Worm (Caenorhabditis elegans) whole organism, mixed stage, embryonic: ENCODE results near the gene epc-1.

Experiments
- M03D4.4 ChIP-seq: sonication (generic microtip); optimal IDR thresholded peaks from 2 replicates; lab custom pipeline; 2017; ENCODE audit warnings: mild to moderate bottlenecking, missing genetic modification characterization, missing compliant biosample characterization
- bed-3 ChIP-seq: fragments of 200-800 bp; sonication (Bioruptor generic); optimal IDR thresholded peaks from 3 replicates; lab custom pipeline; 2018; ENCODE audit warnings: mild to moderate bottlenecking, missing genetic modification characterization, moderate library complexity, missing compliant biosample characterization
- blmp-1 ChIP-seq: fragments of 150-350 bp; optimal IDR thresholded peaks from 2 replicates; lab custom pipeline; 2014; ENCODE audit warnings: missing biosample characterization, missing genetic modification characterization
- ceh-39 ChIP-seq: fragments of 150-350 bp; optimal IDR thresholded peaks from 2 replicates; lab custom pipeline; 2014; ENCODE audit warnings: missing biosample characterization, missing genetic modification characterization
- ceh-43 ChIP-seq: fragments of 200-800 bp; sonication (Bioruptor generic); optimal IDR thresholded peaks from 2 replicates; lab custom pipeline; 2018; ENCODE audit warnings: mild to moderate bottlenecking, missing genetic modification characterization, moderate library complexity, missing compliant biosample characterization
- ceh-83 ChIP-seq: fragments of 200-800 bp; sonication (Bioruptor generic); optimal IDR thresholded peaks from 2 replicates; lab custom pipeline; 2018; ENCODE audit warnings: mild to moderate bottlenecking, missing genetic modification characterization, missing compliant biosample characterization
- ces-1 ChIP-seq: fragments of 150-350 bp; optimal IDR thresholded peaks from 2 replicates; lab custom pipeline; 2014; ENCODE audit warnings: missing biosample characterization, missing genetic modification reagents, missing genetic modification characterization
- cnd-1 ChIP-seq: fragments of 200-800 bp; sonication (Bioruptor generic); optimal IDR thresholded peaks from 2 replicates; lab custom pipeline; 2018; ENCODE audit warnings: mild to moderate bottlenecking, missing genetic modification characterization, missing compliant biosample characterization
- drap-1 ChIP-seq: fragments of 200-800 bp; sonication (Bioruptor generic); optimal IDR thresholded peaks from 3 replicates; lab custom pipeline; 2018; ENCODE audit warnings: mild to moderate bottlenecking, missing genetic modification characterization, missing compliant biosample characterization
- elt-1 ChIP-seq: sonication (generic microtip); optimal IDR thresholded peaks from 2 replicates; lab custom pipeline; 2017; ENCODE audit warnings: missing genetic modification characterization, mild to moderate bottlenecking, missing compliant biosample characterization, antibody characterized with exemption, moderate library complexity, borderline replicate concordance; ENCODE audit not compliant: insufficient read depth
- elt-3 ChIP-seq: fragments of 150-350 bp; optimal IDR thresholded peaks from 2 replicates; lab custom pipeline; 2014; ENCODE audit warnings: missing biosample characterization, missing genetic modification characterization
- flh-1 ChIP-seq: fragments of 200-800 bp; sonication (Bioruptor generic); optimal IDR thresholded peaks from 2 replicates; lab custom pipeline; 2018; ENCODE audit warnings: mild to moderate bottlenecking, missing genetic modification characterization, moderate library complexity, missing compliant biosample characterization
- ham-2 ChIP-seq: fragments of 200-800 bp; sonication (Bioruptor generic); optimal IDR thresholded peaks from 2 replicates; lab custom pipeline; 2018; ENCODE audit warnings: mild to moderate bottlenecking, missing genetic modification characterization, missing compliant biosample characterization
- hlh-1 ChIP-seq: fragments of 150-350 bp; optimal IDR thresholded peaks from 2 replicates; lab custom pipeline; 2014; ENCODE audit warnings: missing biosample characterization, missing genetic modification reagents, missing genetic modification characterization
- lin-13 ChIP-seq: fragments of 150-350 bp; optimal IDR thresholded peaks from 2 replicates; lab custom pipeline; 2014; ENCODE audit warnings: missing biosample characterization, missing genetic modification characterization
- lin-32 ChIP-seq: fragments of 200-800 bp; sonication (Bioruptor generic); optimal IDR thresholded peaks from 2 replicates; lab custom pipeline; 2018; ENCODE audit warnings: mild to moderate bottlenecking, missing genetic modification characterization, missing compliant biosample characterization
- lsy-2 ChIP-seq: fragments of 150-350 bp; optimal IDR thresholded peaks from 2 replicates; lab custom pipeline; 2014; ENCODE audit warnings: missing biosample characterization, missing genetic modification characterization
- mab-5 ChIP-seq: fragments of 150-350 bp; optimal IDR thresholded peaks from 2 replicates; lab custom pipeline; 2014; ENCODE audit warnings: missing biosample characterization, missing genetic modification characterization
- mep-1 ChIP-seq: fragments of 150-350 bp; optimal IDR thresholded peaks from 2 replicates; lab custom pipeline; 2017; ENCODE audit warnings: missing biosample characterization, missing genetic modification reagents, missing genetic modification characterization, inconsistent platforms
- mls-2 ChIP-seq: sonication (generic microtip); optimal IDR thresholded peaks from 2 replicates; lab custom pipeline; 2016; ENCODE audit warnings: mild to moderate bottlenecking, missing genetic modification characterization, moderate library complexity, missing compliant biosample characterization
- nhr-12 ChIP-seq: fragments of 150-350 bp; optimal IDR thresholded peaks from 2 replicates; lab custom pipeline; 2014; ENCODE audit warnings: missing biosample characterization, missing genetic modification characterization
- nhr-2 ChIP-seq: fragments of 150-350 bp; optimal IDR thresholded peaks from 2 replicates; lab custom pipeline; 2014; ENCODE audit warnings: missing biosample characterization, missing genetic modification characterization
- nhr-237 ChIP-seq: fragments of 150-350 bp; optimal IDR thresholded peaks from 2 replicates; lab custom pipeline; 2014; ENCODE audit warnings: missing biosample characterization, missing genetic modification characterization
- nhr-28 ChIP-seq: fragments of 150-350 bp; optimal IDR thresholded peaks from 2 replicates; lab custom pipeline; 2014; ENCODE audit warnings: missing biosample characterization, missing genetic modification characterization
- nhr-76 ChIP-seq: sonication (generic microtip); optimal IDR thresholded peaks from 2 replicates; lab custom pipeline; 2017; ENCODE audit warnings: missing biosample characterization, missing genetic modification characterization
- pha-4 ChIP-seq: fragments of 150-350 bp; optimal IDR thresholded peaks from 2 replicates; lab custom pipeline; 2018; ENCODE audit warnings: missing biosample characterization, missing genetic modification reagents, missing genetic modification characterization
- sem-2 ChIP-seq: fragments of 200-800 bp; sonication (Bioruptor generic); optimal IDR thresholded peaks from 2 replicates; lab custom pipeline; 2018; ENCODE audit warnings: mild to moderate bottlenecking, missing genetic modification characterization, missing compliant biosample characterization
- snpc-4 ChIP-seq: fragments of 150-350 bp; optimal IDR thresholded peaks from 2 replicates; lab custom pipeline; 2014; ENCODE audit warnings: missing biosample characterization, missing genetic modification characterization
- sptf-1 ChIP-seq: sonication (generic microtip); optimal IDR thresholded peaks from 2 replicates; lab custom pipeline; 2017; ENCODE audit warnings: mild to moderate bottlenecking, missing genetic modification characterization, moderate library complexity, missing compliant biosample characterization
- tbx-8 ChIP-seq: fragments of 200-800 bp; sonication (Bioruptor generic); optimal IDR thresholded peaks from 2 replicates; lab custom pipeline; 2018; ENCODE audit warnings: mild to moderate bottlenecking, missing genetic modification characterization, moderate library complexity, missing compliant biosample characterization
- unc-120 ChIP-seq: sonication (generic microtip); optimal IDR thresholded peaks from 2 replicates; lab custom pipeline; 2017; ENCODE audit warnings: missing genetic modification characterization, missing compliant biosample characterization; ENCODE audit not compliant: poor library complexity, severe bottlenecking
- unc-39 ChIP-seq: fragments of 150-350 bp; optimal IDR thresholded peaks from 2 replicates; lab custom pipeline; 2014; ENCODE audit warnings: missing biosample characterization, missing genetic modification characterization
- unc-62 ChIP-seq: fragments of 150-350 bp; optimal IDR thresholded peaks from 2 replicates; lab custom pipeline; 2014; ENCODE audit warnings: missing biosample characterization, missing genetic modification reagents, missing genetic modification characterization
- zip-8 ChIP-seq: fragments of 150-350 bp; optimal IDR thresholded peaks from 2 replicates; lab custom pipeline; 2014; ENCODE audit warnings: missing biosample characterization, missing genetic modification characterization
- ztf-11 ChIP-seq: fragments of 150-350 bp; optimal IDR thresholded peaks from 2 replicates; lab custom pipeline; 2014; ENCODE audit warnings: missing biosample characterization, missing genetic modification characterization

The epc-1 gene

DNA sequence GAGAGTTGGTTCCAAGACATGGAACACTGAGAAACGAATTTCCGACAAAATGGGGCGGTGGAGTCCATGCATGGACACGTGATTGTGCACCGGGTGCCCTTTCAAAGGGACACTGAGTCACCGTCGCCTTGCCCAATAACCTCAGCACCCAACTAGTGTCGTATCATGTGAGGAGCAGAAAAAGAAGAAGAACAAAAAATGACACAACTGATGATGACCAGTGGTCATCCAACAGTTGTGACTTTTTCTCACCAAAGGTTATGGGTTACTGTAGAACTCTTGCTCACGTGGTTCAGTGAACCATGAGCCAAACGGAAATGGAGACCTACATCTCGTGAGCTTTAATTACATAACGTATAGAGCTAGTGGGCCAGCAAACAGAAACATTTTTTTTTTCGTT lies 42.6 kb downstream of the epc-1 start:
- no peak for TF ChIP-seq elt-3 (tag; lab: Kevin White, UChicago)
- TF ChIP-seq ces-1 (GFP tag; lab: Kevin White, UChicago) = no peak
- no peak for TF ChIP-seq tbx-8 (GFP tag; lab: Kevin White, UChicago)
- no peak for TF ChIP-seq bed-3 (GFP tag; lab: Kevin White, UChicago)
- TF ChIP-seq sptf-1 (tag; lab: Kevin White, UChicago) = no peak
- no peak for TF ChIP-seq snpc-4 (tag; lab: Kevin White, UChicago)
- TF ChIP-seq pha-4 = no peak

- TF ChIP-seq lin-32 (no peak), elt-3 (tag; lab: Kevin White, UChicago) (no peak), ceh-43 (no peak), flh-1 (no peak), elt-1 (tag; lab: Kevin White, UChicago) (no peak), hlh-1 (tag; lab: Kevin White, UChicago) (no peak), nhr-28 (tag; lab: Kevin White, UChicago) (no peak), nhr-12 (no peak), nhr-237 (tag; lab: Kevin White, UChicago) (no peak), drap-1 (GFP tag; lab: Kevin White, UChicago) (no peak)
Measured at ce11 chrIII:12562769-12563168, 45.6 kb downstream of the epc-1 start.

- TF ChIP-seq zip-8 (tag; lab: Kevin White, UChicago) (no peak), nhr-237 (tag; lab: Kevin White, UChicago) (no peak), mls-2 (tag; lab: Kevin White, UChicago) (peak; percentile 15), bed-3 (GFP tag; lab: Kevin White, UChicago) (no peak), nhr-28 (tag; lab: Kevin White, UChicago) (no peak), elt-1 (tag; lab: Kevin White, UChicago) (no peak), tbx-8 (GFP tag; lab: Kevin White, UChicago) (no peak), M03D4.4 (tag; lab: Kevin White, UChicago) (no peak), nhr-76 (no peak), elt-3 (tag; lab: Kevin White, UChicago) (no peak), snpc-4 (tag; lab: Kevin White, UChicago) (no peak), mep-1 (tag; lab: Kevin White, UChicago) (peak; percentile 16), sem-2 (GFP tag; lab: Kevin White, UChicago) (no peak), lin-32 (no peak), hlh-1 (tag; lab: Kevin White, UChicago) (peak; percentile 43), unc-62 (GFP tag; lab: Kevin White, UChicago) (peak; percentile 70), ceh-83 (no peak), pha-4 (peak; percentile 36), ham-2 (GFP tag; lab: Kevin White, UChicago) (peak; percentile 2), nhr-2 (tag; lab: Kevin White, UChicago) (no peak), ceh-43 (no peak), blmp-1 (no peak), lin-13 (tag; lab: Kevin White, UChicago) (no peak), unc-39 (tag; lab: Kevin White, UChicago) (no peak), nhr-12 (no peak), sptf-1 (tag; lab: Kevin White, UChicago) (peak; percentile 43), cnd-1 (tag; lab: Kevin White, UChicago) (no peak), flh-1 (no peak), mab-5 (tag; lab: Kevin White, UChicago) (no peak), ceh-39 (tag; lab: Kevin White, UChicago) (no peak), ztf-11 (tag; lab: Kevin White, UChicago) (no peak), lsy-2 (tag; lab: Kevin White, UChicago) (no peak), ces-1 (GFP tag; lab: Kevin White, UChicago) (peak; percentile 87), unc-120 (tag; lab: Kevin White, UChicago) (peak; percentile 32), drap-1 (GFP tag; lab: Kevin White, UChicago) (peak; percentile 48)
Measured at ce11 chrIII:12558097-12558594, 50.2 kb downstream of the epc-1 start.
